Worm (Caenorhabditis elegans): ENCODE measurements around the gene pitr-5.

The pitr-5 gene

ce11 chrV:7237133-7237532, 52.5 kb downstream of the pitr-5 start, which contains the start of gene hyls-1 (continued):
- no peak for TF ChIP-seq ztf-4 (tag; optimal IDR thresholded peaks at IDR 0.05)
